Worm (Caenorhabditis elegans) whole organism, midembryonic: ENCODE data around the gene Y49F6C.7.

Experiments
- T22C8.4 ChIP-seq: fragments of 200-800 bp; sonication (Bioruptor generic); IDR thresholded peaks from 2 replicates; pipeline ENCODE4 v1.3.6; 2022; ENCODE audit warnings: missing genetic modification characterization, missing compliant biosample characterization
- flt-1 ChIP-seq: fragments of 200-800 bp; sonication (Bioruptor generic); IDR thresholded peaks from 2 replicates; pipeline ENCODE4 v1.3.6; 2022; ENCODE audit warnings: missing genetic modification characterization, missing compliant biosample characterization
- med-1 ChIP-seq: sonication (generic microtip); optimal IDR thresholded peaks from 2 replicates; lab custom pipeline; 2017; ENCODE audit warnings: missing genetic modification characterization, mild to moderate bottlenecking, missing compliant biosample characterization, antibody characterized with exemption, missing genetic modification reagents; ENCODE audit not compliant: insufficient read depth
- ref-1 ChIP-seq: fragments of 200-800 bp; sonication (Bioruptor generic); conservative IDR thresholded peaks from 2 replicates; pipeline ENCODE4 v1.3.6; 2022; ENCODE audit warnings: missing genetic modification reagents, missing genetic modification characterization, missing compliant biosample characterization
- ztf-29 ChIP-seq: fragments of 200-800 bp; sonication (Bioruptor generic); IDR thresholded peaks from 2 replicates; pipeline ENCODE4 v1.3.6; 2022; ENCODE audit warnings: missing genetic modification reagents, missing genetic modification characterization, missing compliant biosample characterization

DNA sequence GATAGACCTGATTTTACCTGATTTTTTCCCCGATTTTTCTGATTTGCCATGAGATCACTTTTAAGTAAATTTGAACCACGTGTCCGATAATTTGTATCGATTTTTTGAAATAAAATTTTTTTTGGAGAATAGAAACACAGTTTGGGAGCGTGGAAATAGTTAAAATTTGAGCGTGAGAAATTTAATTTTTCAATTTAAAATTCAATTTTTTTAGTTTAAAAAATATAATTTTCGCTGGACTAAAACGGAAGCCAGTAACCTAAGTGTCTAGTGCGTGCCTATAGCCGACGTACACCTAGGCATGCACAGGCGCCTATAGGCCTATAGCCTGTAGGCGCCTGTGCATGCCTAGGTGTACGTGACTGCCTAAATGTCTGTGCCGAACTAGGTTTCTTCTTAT is 31.2 kb upstream of the Y49F6C.7 start, which contains the start of gene nep-9:
- no peak for TF ChIP-seq med-1
- TF ChIP-seq flt-1 (GFP tag; lab: Robert Waterston, UW), result no peak
- no peak for TF ChIP-seq ztf-29 (GFP tag; lab: Robert Waterston, UW)
- no peak for TF ChIP-seq T22C8.4 (GFP tag; lab: Robert Waterston, UW)
- TF ChIP-seq ref-1, result no peak
